Worm (Caenorhabditis elegans) whole organism, L4 larva: ENCODE results near the gene btb-7.

ENCODE experiments used
- D1046.2 ChIP-seq: fragments of 200-800 bp; sonication (Bioruptor generic); IDR thresholded peaks from 2 replicates; pipeline ENCODE4 v1.3.6; 2022; ENCODE audit warnings: missing genetic modification characterization, missing compliant biosample characterization
- T20F7.1 ChIP-seq: fragments of 200-800 bp; sonication (Bioruptor generic); optimal IDR thresholded peaks from 2 replicates; lab custom pipeline; 2018; ENCODE audit warnings: mild to moderate bottlenecking, missing genetic modification characterization, missing compliant biosample characterization
- Y5F2A.4 ChIP-seq: fragments of 200-800 bp; sonication (Bioruptor generic); optimal IDR thresholded peaks from 2 replicates; lab custom pipeline; 2018; ENCODE audit warnings: mild to moderate bottlenecking, missing genetic modification characterization, missing compliant biosample characterization
- Y75B8A.6 ChIP-seq: fragments of 200-800 bp; sonication (Bioruptor generic); IDR thresholded peaks from 2 replicates; pipeline ENCODE4 v1.3.6; 2022; ENCODE audit warnings: missing genetic modification reagents, missing genetic modification characterization, missing compliant biosample characterization
- ZK546.5 ChIP-seq, 2 experiments: sonication (generic microtip); optimal IDR thresholded peaks; 2 replicates each; lab custom pipeline; 2017; ENCODE audit warnings: missing biosample characterization in 2 of 2, missing genetic modification characterization in 2 of 2
- aha-1 ChIP-seq: fragments of 150-350 bp; peaks from one replicate; lab custom pipeline; 2014; ENCODE audit warnings: missing biosample characterization, missing genetic modification characterization
- ama-1 ChIP-seq: fragments of 150-350 bp; optimal IDR thresholded peaks from 2 replicates; lab custom pipeline; 2014; ENCODE audit warnings: inconsistent platforms, mixed read lengths
- cey-2 ChIP-seq: sonication (generic microtip); optimal IDR thresholded peaks from 3 replicates; lab custom pipeline; 2017; ENCODE audit warnings: missing genetic modification characterization, mild to moderate bottlenecking, missing compliant biosample characterization, antibody characterized with exemption, borderline replicate concordance; ENCODE audit not compliant: insufficient read depth
- daf-12 ChIP-seq: fragments of 150-350 bp; optimal IDR thresholded peaks from 2 replicates; lab custom pipeline; 2014; ENCODE audit warnings: missing biosample characterization, missing genetic modification reagents, missing genetic modification characterization
- dmd-6 ChIP-seq: fragments of 200-800 bp; sonication (Bioruptor generic); IDR thresholded peaks from 2 replicates; pipeline ENCODE4 v1.3.6; 2022; ENCODE audit warnings: missing genetic modification reagents, missing genetic modification characterization, missing compliant biosample characterization
- dmd-8 ChIP-seq: fragments of 200-800 bp; sonication (Bioruptor generic); IDR thresholded peaks from 2 replicates; pipeline ENCODE4 v1.3.6; 2022; ENCODE audit warnings: missing genetic modification characterization, missing compliant biosample characterization
- dpl-1 ChIP-seq: fragments of 150-350 bp; optimal IDR thresholded peaks from 2 replicates; lab custom pipeline; 2014; ENCODE audit warnings: missing biosample characterization, missing genetic modification reagents, missing genetic modification characterization
- dve-1 ChIP-seq: sonication (generic microtip); optimal IDR thresholded peaks from 2 replicates; lab custom pipeline; 2017; ENCODE audit warnings: antibody characterized with exemption, mild to moderate bottlenecking, missing genetic modification characterization, missing compliant biosample characterization; ENCODE audit not compliant: insufficient read depth
- fkh-10 ChIP-seq: fragments of 150-350 bp; optimal IDR thresholded peaks from 2 replicates; lab custom pipeline; 2014; ENCODE audit warnings: missing biosample characterization, missing genetic modification reagents, missing genetic modification characterization
- hlh-11 ChIP-seq: fragments of 200-800 bp; sonication (Bioruptor generic); optimal IDR thresholded peaks from 2 replicates; lab custom pipeline; 2018; ENCODE audit warnings: mild to moderate bottlenecking, missing genetic modification characterization, missing compliant biosample characterization
- hmg-1.1 ChIP-seq: fragments of 200-800 bp; sonication (Bioruptor generic); IDR thresholded peaks from 2 replicates; pipeline ENCODE4 v1.3.6; 2022; ENCODE audit warnings: missing genetic modification reagents, missing genetic modification characterization, missing compliant biosample characterization
- lin-29 ChIP-seq: fragments of 200-800 bp; sonication (Bioruptor generic); IDR thresholded peaks from 2 replicates; pipeline ENCODE4 v1.3.6; 2022; ENCODE audit warnings: missing genetic modification reagents, missing genetic modification characterization, missing compliant biosample characterization
- nhr-28 ChIP-seq: fragments of 150-350 bp; optimal IDR thresholded peaks from 2 replicates; lab custom pipeline; 2014; ENCODE audit warnings: missing biosample characterization, missing genetic modification characterization
- nhr-77 ChIP-seq: fragments of 150-350 bp; optimal IDR thresholded peaks from 2 replicates; lab custom pipeline; 2014; ENCODE audit warnings: missing biosample characterization, missing genetic modification characterization
- pqm-1 ChIP-seq: sonication (generic microtip); optimal IDR thresholded peaks from 2 replicates; lab custom pipeline; 2017; ENCODE audit warnings: missing biosample characterization, missing genetic modification characterization
- set-16 ChIP-seq: fragments of 200-800 bp; sonication (Bioruptor generic); IDR thresholded peaks from 2 replicates; pipeline ENCODE4 v1.3.6; 2022; ENCODE audit warnings: missing genetic modification reagents, missing genetic modification characterization, missing compliant biosample characterization
- skn-1 ChIP-seq: fragments of 150-350 bp; optimal IDR thresholded peaks from 2 replicates; lab custom pipeline; 2014; ENCODE audit warnings: missing biosample characterization, missing genetic modification characterization
- snpc-4 ChIP-seq: fragments of 150-350 bp; optimal IDR thresholded peaks from 2 replicates; lab custom pipeline; 2014; ENCODE audit warnings: missing biosample characterization, missing genetic modification characterization
- spr-1 ChIP-seq: sonication (generic microtip); optimal IDR thresholded peaks from 2 replicates; lab custom pipeline; 2016; ENCODE audit warnings: mild to moderate bottlenecking, missing genetic modification characterization, missing compliant biosample characterization
- unc-39 ChIP-seq: sonication (generic microtip); optimal IDR thresholded peaks from 2 replicates; lab custom pipeline; 2017; ENCODE audit warnings: missing biosample characterization, missing genetic modification characterization
- zfp-2 ChIP-seq: sonication (generic microtip); optimal IDR thresholded peaks from 2 replicates; lab custom pipeline; 2016; ENCODE audit warnings: mild to moderate bottlenecking, missing genetic modification characterization, missing compliant biosample characterization

The btb-7 gene

DNA sequence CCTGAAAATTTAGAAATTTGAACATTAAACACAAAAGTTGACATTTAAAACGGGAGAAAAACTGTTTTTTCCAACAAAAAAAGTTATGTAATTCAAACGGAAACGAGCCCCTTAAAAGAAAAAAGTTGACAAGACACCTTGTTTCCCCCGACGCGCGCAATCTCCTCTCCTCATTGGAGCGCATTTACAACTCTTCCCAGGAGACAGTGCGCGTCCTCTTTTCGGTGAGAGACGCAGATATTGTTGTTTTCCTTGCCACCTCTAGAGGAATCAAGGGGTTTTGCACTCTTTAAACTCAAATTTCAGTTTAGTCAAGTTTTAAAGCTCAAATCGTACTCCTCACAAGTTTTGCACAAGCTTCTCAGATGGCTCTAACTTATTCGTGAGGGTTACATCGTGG lies 17.2 kb upstream of the btb-7 start, which contains the start of gene F58E1.13:
Gene F58E1.13 (minus strand): TSS at position 12 of the 400 bp plus-strand sequence.
- TF ChIP-seq daf-12 (tag; lab: Kevin White, UChicago) (no peak), ZK546.5 (tag; optimal IDR thresholded peaks at IDR 0.05; lab: Kevin White, UChicago) (no peak)

- TF ChIP-seq dmd-8 (GFP tag; lab: Robert Waterston, UW): 0 out of 2 replicates have a peak, but pooled peaks have one; percentile 48
Measured at ce11 chrII:1700518-1701091, 12.4 kb upstream of the btb-7 start.

ce11 chrII:1703363-1703762 lies 9.7 kb upstream of the btb-7 start, which contains the start of gene fbxb-47:
TSS of gene fbxb-47 (minus strand) at chrII:1703463.
- no peak for TF ChIP-seq Y75B8A.6
- no peak for TF ChIP-seq dmd-6 (GFP tag; lab: Robert Waterston, UW)
- TF ChIP-seq, all 104 proteins: peak for 0

ce11 chrII:1706385-1706784 lies 6.7 kb upstream of the btb-7 start, which contains the start of gene sdz-18:
TSS of gene sdz-18 (minus strand) at chrII:1706485.
- TF ChIP-seq dve-1 (tag; lab: Kevin White, UChicago) (no peak), aha-1 (tag; lab: Kevin White, UChicago) (peak; percentile 44)

DNA sequence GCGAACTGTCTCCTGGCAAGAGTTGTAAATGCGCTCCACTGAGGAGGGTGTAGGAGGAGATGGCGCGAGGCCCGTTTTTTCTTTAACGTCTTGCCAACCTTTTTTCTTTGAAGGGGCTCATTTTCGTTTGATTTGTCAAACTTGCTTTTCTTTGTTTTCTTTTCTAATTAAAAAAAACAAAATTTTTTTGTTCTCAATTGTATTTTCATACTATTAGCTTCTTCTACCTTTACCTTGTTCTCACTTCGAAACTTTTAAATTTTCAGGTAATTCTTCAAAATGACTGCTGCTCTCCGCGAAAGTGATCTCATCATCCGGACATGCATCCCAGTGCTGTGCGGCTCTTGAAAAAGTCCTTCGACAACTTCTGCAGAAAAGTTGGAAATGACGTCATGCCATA lies 3.1 kb upstream of the btb-7 start, which contains the start of gene fbxa-184:
Gene fbxa-184 (plus strand): TSS at position 301 of the 400 bp plus-strand sequence.
- TF ChIP-seq lin-29 (GFP tag; lab: Robert Waterston, UW) (no peak), nhr-77 (tag; lab: Kevin White, UChicago) (no peak), T20F7.1 (GFP tag; lab: Kevin White, UChicago) (no peak), aha-1 (tag; lab: Kevin White, UChicago) (peak; percentile 28), ama-1 (lab: Kevin White, UChicago) (no peak), cey-2 (tag; lab: Kevin White, UChicago) (no peak), dpl-1 (GFP tag; lab: Kevin White, UChicago) (no peak)

- TF ChIP-seq skn-1 (tag; lab: Kevin White, UChicago) (no peak), dve-1 (tag; lab: Kevin White, UChicago) (no peak)
Measured at ce11 chrII:1714772-1715353, 1.8 kb downstream of the btb-7 start, which contains the start of gene btb-6. TSS of gene btb-6 (plus strand) at chrII:1715303.

DNA sequence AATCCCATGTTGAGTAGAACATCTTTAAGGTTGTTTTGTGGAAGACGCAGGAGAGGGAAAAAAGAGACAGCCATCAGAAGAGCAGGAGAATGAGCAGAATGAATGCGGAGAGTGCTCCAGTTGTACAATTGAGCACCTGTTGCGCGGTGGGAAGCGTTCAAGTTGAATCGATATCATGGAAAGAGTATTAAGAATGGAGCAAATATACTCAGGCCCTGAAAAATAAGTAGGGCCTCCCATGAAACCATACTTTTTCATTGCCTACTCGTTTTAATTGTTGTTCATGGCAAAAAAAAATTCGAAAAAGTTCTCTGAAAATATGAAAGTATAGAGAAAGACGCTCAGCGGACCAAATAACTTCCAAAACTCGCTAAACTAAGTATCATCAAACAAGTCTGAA lies 6.1 kb downstream of the btb-7 start, which contains the start of gene fbxb-48:
Gene fbxb-48 (minus strand): TSS at position 101 of the 400 bp plus-strand sequence.
- TF ChIP-seq snpc-4 (tag; lab: Kevin White, UChicago) (no peak), nhr-28 (tag; lab: Kevin White, UChicago) (no peak), pqm-1 (tag; lab: Kevin White, UChicago) (no peak), spr-1 (tag; lab: Kevin White, UChicago) (no peak), hlh-11 (no peak), hmg-1.1 (GFP tag; lab: Robert Waterston, UW) (no peak), fkh-10 (GFP tag; lab: Kevin White, UChicago) (no peak), Y5F2A.4 (GFP tag; lab: Kevin White, UChicago) (no peak), zfp-2 (no peak), set-16 (GFP tag; lab: Robert Waterston, UW) (no peak), unc-39 (tag; lab: Kevin White, UChicago) (no peak), D1046.2 (GFP tag; lab: Robert Waterston, UW) (no peak)
